Worm (Caenorhabditis elegans) whole organism, young adult: Measurements from ENCODE around the gene M116.5.

ENCODE experiments used
- B0019.2 ChIP-seq: fragments of 200-800 bp; sonication (Bioruptor generic); conservative IDR thresholded peaks from 2 replicates; pipeline ENCODE4 v1.3.6; 2022; ENCODE audit warnings: missing genetic modification reagents, missing genetic modification characterization, missing compliant biosample characterization
- C06A6.2 ChIP-seq: fragments of 200-800 bp; sonication (Bioruptor generic); conservative IDR thresholded peaks from 2 replicates; pipeline ENCODE4 v1.3.6; 2022; ENCODE audit warnings: missing genetic modification characterization, missing compliant biosample characterization
- F22D6.2 ChIP-seq: sonication (generic microtip); optimal IDR thresholded peaks from 2 replicates; lab custom pipeline; 2016; ENCODE audit warnings: mild to moderate bottlenecking, missing genetic modification characterization, missing compliant biosample characterization
- F23B12.7 ChIP-seq: sonication (generic microtip); optimal IDR thresholded peaks from 2 replicates; lab custom pipeline; 2017; ENCODE audit warnings: missing genetic modification characterization, mild to moderate bottlenecking, missing compliant biosample characterization, antibody characterized with exemption, moderate library complexity; ENCODE audit not compliant: insufficient read depth
- F49E8.2 ChIP-seq: sonication (generic microtip); optimal IDR thresholded peaks from 3 replicates; lab custom pipeline; 2017; ENCODE audit warnings: missing genetic modification characterization, mild to moderate bottlenecking, missing compliant biosample characterization, antibody characterized with exemption, moderate library complexity; ENCODE audit not compliant: insufficient read depth
- F57A8.1 ChIP-seq: fragments of 200-800 bp; sonication (Bioruptor generic); optimal IDR thresholded peaks from 2 replicates; lab custom pipeline; 2018; ENCODE audit warnings: mild to moderate bottlenecking, missing genetic modification characterization, moderate library complexity, missing compliant biosample characterization
- aptf-3 ChIP-seq: fragments of 200-800 bp; sonication (Bioruptor generic); IDR thresholded peaks from 2 replicates; pipeline ENCODE4 v1.3.6; 2022; ENCODE audit warnings: missing genetic modification characterization, missing compliant biosample characterization
- atf-7 ChIP-seq: sonication (generic microtip); optimal IDR thresholded peaks from 2 replicates; lab custom pipeline; 2017; ENCODE audit warnings: mild to moderate bottlenecking, missing genetic modification characterization, missing compliant biosample characterization
- attf-3 ChIP-seq: fragments of 200-800 bp; sonication (Bioruptor generic); conservative IDR thresholded peaks from 2 replicates; pipeline ENCODE4 v1.3.6; 2022; ENCODE audit warnings: missing genetic modification reagents, missing genetic modification characterization, missing compliant biosample characterization
- attf-6 ChIP-seq: fragments of 200-800 bp; sonication (Bioruptor generic); IDR thresholded peaks from 2 replicates; pipeline ENCODE4 v1.3.6; 2022; ENCODE audit warnings: missing genetic modification reagents, missing genetic modification characterization, missing compliant biosample characterization
- bed-2 ChIP-seq: fragments of 200-800 bp; sonication (Bioruptor generic); IDR thresholded peaks from 2 replicates; pipeline ENCODE4 v1.3.6; 2022; ENCODE audit warnings: missing genetic modification reagents, missing genetic modification characterization, missing compliant biosample characterization
- cebp-1 ChIP-seq, 2 experiments: fragments of 200-800 bp in 1 of 2; sonication (Bioruptor generic) in 1 of 2; sonication (generic microtip) in 1 of 2; IDR thresholded peaks in 1 of 2; optimal IDR thresholded peaks in 1 of 2; 2 replicates each; pipeline versions ENCODE4 v1.3.6 to Lab custom; 2017 to 2022; ENCODE audit warnings: missing compliant biosample characterization in 2 of 2, missing genetic modification characterization in 2 of 2, mild to moderate bottlenecking in 1 of 2, missing genetic modification reagents in 1 of 2, moderate library complexity in 1 of 2
- ceh-79 ChIP-seq: sonication (generic microtip); optimal IDR thresholded peaks from 2 replicates; lab custom pipeline; 2017; ENCODE audit warnings: mild to moderate bottlenecking, missing genetic modification characterization, missing compliant biosample characterization
- dox-1 ChIP-seq: fragments of 200-800 bp; sonication (Bioruptor generic); IDR thresholded peaks from 2 replicates; pipeline ENCODE4 v1.3.6; 2022; ENCODE audit warnings: missing genetic modification reagents, missing genetic modification characterization, missing compliant biosample characterization
- dpff-1 ChIP-seq: sonication (generic microtip); optimal IDR thresholded peaks from 2 replicates; lab custom pipeline; 2017; ENCODE audit warnings: mild to moderate bottlenecking, missing genetic modification characterization, missing compliant biosample characterization
- egl-18 ChIP-seq: fragments of 200-800 bp; sonication (Bioruptor generic); IDR thresholded peaks from 2 replicates; pipeline ENCODE4 v1.3.6; 2022; ENCODE audit warnings: missing genetic modification reagents, missing genetic modification characterization, missing compliant biosample characterization
- him-1 ChIP-seq: sonication (generic microtip); optimal IDR thresholded peaks from 2 replicates; lab custom pipeline; 2016; ENCODE audit warnings: missing genotype, missing genetic modification reagents, missing genetic modification characterization, missing compliant biosample characterization
- hlh-12 ChIP-seq: sonication (generic microtip); optimal IDR thresholded peaks from 2 replicates; lab custom pipeline; 2016; ENCODE audit warnings: missing genetic modification characterization, missing compliant biosample characterization
- let-607 ChIP-seq, 2 experiments: fragments of 200-800 bp in 1 of 2; sonication (Bioruptor generic) in 1 of 2; sonication (generic microtip) in 1 of 2; optimal IDR thresholded peaks; 2 replicates each; lab custom pipeline; 2016 to 2018; ENCODE audit warnings: mild to moderate bottlenecking in 2 of 2, missing compliant biosample characterization in 2 of 2, missing genetic modification characterization in 2 of 2, moderate library complexity in 2 of 2, missing genotype in 1 of 2
- lin-40 ChIP-seq: sonication (generic microtip); optimal IDR thresholded peaks from 2 replicates; lab custom pipeline; 2016; ENCODE audit warnings: missing genetic modification characterization, mild to moderate bottlenecking, missing compliant biosample characterization, missing genotype, missing genetic modification reagents
- lin-54 ChIP-seq: fragments of 200-800 bp; sonication (Bioruptor generic); optimal IDR thresholded peaks from 2 replicates; lab custom pipeline; 2018; ENCODE audit warnings: mild to moderate bottlenecking, missing genetic modification characterization, missing compliant biosample characterization
- madf-3 ChIP-seq: fragments of 200-800 bp; sonication (Bioruptor generic); IDR thresholded peaks from 2 replicates; pipeline ENCODE4 v1.3.6; 2022; ENCODE audit warnings: missing genetic modification reagents, missing genetic modification characterization, missing compliant biosample characterization
- mel-28 ChIP-seq: sonication (generic microtip); optimal IDR thresholded peaks from 2 replicates; lab custom pipeline; 2016; ENCODE audit warnings: borderline replicate concordance, mild to moderate bottlenecking, missing genetic modification characterization, missing compliant biosample characterization
- nhr-80 ChIP-seq: sonication (generic microtip); optimal IDR thresholded peaks from 2 replicates; lab custom pipeline; 2016; ENCODE audit warnings: missing genetic modification characterization, missing compliant biosample characterization
- snpc-1.1 ChIP-seq: sonication (generic microtip); optimal IDR thresholded peaks from 2 replicates; lab custom pipeline; 2017; ENCODE audit warnings: missing genetic modification characterization, mild to moderate bottlenecking, missing compliant biosample characterization, antibody characterized with exemption, moderate library complexity, missing genotype, missing genetic modification reagents; ENCODE audit not compliant: insufficient read depth
- xnd-1 ChIP-seq: sonication (generic microtip); optimal IDR thresholded peaks from 2 replicates; lab custom pipeline; 2016; ENCODE audit warnings: missing genotype, missing genetic modification reagents, missing genetic modification characterization, missing compliant biosample characterization

The M116.5 gene

DNA sequence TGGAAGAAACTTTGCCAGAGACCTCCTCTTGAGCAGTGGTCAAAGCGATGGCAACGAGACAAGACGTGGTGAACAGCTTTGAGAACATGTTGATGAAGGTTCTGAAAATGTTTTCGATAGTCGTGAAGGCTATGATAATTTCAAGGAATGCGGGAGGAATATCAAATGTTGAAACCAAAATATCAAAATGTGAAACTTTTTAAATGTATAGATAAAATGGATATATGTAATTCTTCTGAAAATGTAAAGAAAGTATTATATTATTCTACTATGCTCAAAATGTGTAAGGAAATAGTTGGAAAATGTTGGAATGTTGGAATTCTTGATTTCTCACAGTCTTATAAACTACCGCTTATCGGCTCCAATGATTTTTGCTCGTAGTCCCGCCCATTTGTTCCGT, 51.7 kb downstream of the M116.5 start, which contains the start of gene D2096.6:
D2096.6 (minus strand) TSS at position 101 of the 400 bp plus-strand sequence.
- TF ChIP-seq lin-54 (GFP tag; lab: Kevin White, UChicago) = no peak
- TF ChIP-seq egl-18 (GFP tag; lab: Robert Waterston, UW) = no peak
- no peak for TF ChIP-seq aptf-3 (GFP tag; lab: Robert Waterston, UW)
- no peak for TF ChIP-seq F57A8.1 (GFP tag; lab: Kevin White, UChicago)
- no peak for TF ChIP-seq dox-1 (GFP tag; lab: Robert Waterston, UW)
- TF ChIP-seq atf-7 (tag; lab: Kevin White, UChicago) = no peak
- no peak for TF ChIP-seq lin-40 (tag; lab: Kevin White, UChicago)
- TF ChIP-seq mel-28 (tag; lab: Kevin White, UChicago) = no peak
- TF ChIP-seq F49E8.2 = no peak
- no peak for TF ChIP-seq snpc-1.1 (tag; lab: Kevin White, UChicago)

- no peak for TF ChIP-seq attf-3 (GFP tag; lab: Robert Waterston, UW)
- TF ChIP-seq let-607 (tag; optimal IDR thresholded peaks at IDR 0.05; lab: Kevin White, UChicago) = no peak
- TF ChIP-seq C06A6.2 (GFP tag; lab: Robert Waterston, UW) = no peak
- TF ChIP-seq F23B12.7 (tag; lab: Kevin White, UChicago) = no peak
- TF ChIP-seq dpff-1 (tag; lab: Kevin White, UChicago) = no peak
- no peak for TF ChIP-seq madf-3 (GFP tag; lab: Robert Waterston, UW)
- TF ChIP-seq cebp-1 (GFP tag; IDR thresholded peaks at IDR 0.05; lab: Robert Waterston, UW) = no peak
- no peak for TF ChIP-seq cebp-1 (tag; optimal IDR thresholded peaks at IDR 0.05; lab: Kevin White, UChicago)
- TF ChIP-seq F22D6.2 (tag; lab: Kevin White, UChicago) = no peak
- no peak for TF ChIP-seq xnd-1 (tag; lab: Kevin White, UChicago)
- TF ChIP-seq lin-54 (GFP tag; lab: Kevin White, UChicago) = no peak
- no peak for TF ChIP-seq B0019.2 (GFP tag; lab: Robert Waterston, UW)
- TF ChIP-seq attf-6 (GFP tag; lab: Robert Waterston, UW) = no peak
- TF ChIP-seq bed-2 = no peak
- no peak for TF ChIP-seq him-1 (tag; lab: Kevin White, UChicago)
- TF ChIP-seq hlh-12 (tag; lab: Kevin White, UChicago) = no peak
These were observed 53.0 kb downstream of the M116.5 start for ce11 chrIV:8367887-8368286.

DNA sequence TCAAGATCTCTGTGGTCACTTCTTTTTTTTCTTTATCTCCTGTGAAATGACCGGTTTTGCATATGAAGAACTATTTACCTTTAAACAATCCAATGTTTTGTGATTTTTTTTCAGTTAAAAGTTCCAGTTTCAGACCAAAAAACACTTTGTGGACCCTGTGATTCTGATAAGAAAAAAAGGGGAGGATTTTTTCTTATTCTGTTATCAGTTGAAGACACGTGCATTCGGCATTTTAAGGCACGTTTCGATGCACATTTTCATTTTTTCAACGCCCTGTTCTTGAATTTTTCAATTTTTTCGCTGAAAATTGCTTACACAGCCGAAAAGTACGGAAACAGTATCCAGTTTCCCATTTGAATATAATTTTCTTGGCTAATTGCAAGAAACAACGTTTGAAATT, 54.6 kb downstream of the M116.5 start, which contains the start of gene aagr-1:
aagr-1 (plus strand) TSS at position 227 of the 400 bp plus-strand sequence.
- peak; percentile 15 for TF ChIP-seq him-1 (tag; lab: Kevin White, UChicago)
- no peak for TF ChIP-seq ceh-79 (tag; lab: Kevin White, UChicago)
- peak; percentile 66 for TF ChIP-seq nhr-80 (tag; lab: Kevin White, UChicago)
